Fruit fly (Drosophila melanogaster): Measurements from ENCODE around the gene CG32266.

Gene CG32266

dm6 chr3L:3763335-3763734 lies 27.3 kb upstream of the CG32266 start (continued):
- TF ChIP-seq sr (GFP tag; IDR thresholded peaks at IDR 0.05) (0 out of 3 replicates have a peak, but pooled peaks have one; percentile 2), lmd (GFP tag; IDR thresholded peaks at IDR 0.05) (no peak), danr (GFP tag; IDR thresholded peaks at IDR 0.05) (no peak), sd (tag; optimal IDR thresholded peaks at IDR 0.05) (no peak), tx (GFP tag; optimal IDR thresholded peaks at IDR 0.05) (no peak), exex (tag; optimal IDR thresholded peaks at IDR 0.05) (no peak), amos (GFP tag; IDR thresholded peaks at IDR 0.05; ENCODE audit: partially characterized antibody) (0 out of 2 replicates have a peak, but pooled peaks have one; percentile 4), CG8281 (tag; optimal IDR thresholded peaks at IDR 0.05) (no peak), crol (GFP tag; IDR thresholded peaks at IDR 0.05) (peak; percentile 66), abd-A (tag; optimal IDR thresholded peaks at IDR 0.05) (peak; percentile 88), HmgD (GFP tag; optimal IDR thresholded peaks at IDR 0.05) (no peak), CG3163 (GFP tag; optimal IDR thresholded peaks at IDR 0.05) (peak; percentile 42), Opbp (GFP tag; IDR thresholded peaks at IDR 0.05; ENCODE audit: partially characterized antibody) (no peak), Trl (optimal IDR thresholded peaks at IDR 0.05) (peak; percentile 41 to 69), Trl (GFP tag; optimal IDR thresholded peaks at IDR 0.05) (no peak), NK7.1 (GFP tag; optimal IDR thresholded peaks at IDR 0.05) (no peak), mld (GFP tag; IDR thresholded peaks at IDR 0.05; ENCODE audit: partially characterized antibody) (no peak), CG33557 (GFP tag; optimal IDR thresholded peaks at IDR 0.05) (no peak), CG11398 (GFP tag; optimal IDR thresholded peaks at IDR 0.05) (no peak), CG11085 (GFP tag; IDR thresholded peaks at IDR 0.05) (no peak), tll (GFP tag; optimal IDR thresholded peaks at IDR 0.05) (no peak), Med (GFP tag) (peak; percentile 71), Dek (tag; optimal IDR thresholded peaks at IDR 0.05) (no peak), psq (GFP tag; optimal IDR thresholded peaks at IDR 0.05) (no peak), nerfin-1 (tag; optimal IDR thresholded peaks at IDR 0.05) (no peak), CG7357 (GFP tag; IDR thresholded peaks at IDR 0.05) (no peak), ATbp (GFP tag; optimal IDR thresholded peaks at IDR 0.05) (no peak), B-H2 (GFP tag; optimal IDR thresholded peaks at IDR 0.05) (no peak), CG1024 (GFP tag; IDR thresholded peaks at IDR 0.05) (no peak), Sox100B (GFP tag; optimal IDR thresholded peaks at IDR 0.05) (no peak), ewg (GFP tag; optimal IDR thresholded peaks at IDR 0.05) (peak; percentile 25), usp (GFP tag; optimal IDR thresholded peaks at IDR 0.05) (no peak), fu2 (GFP tag; optimal IDR thresholded peaks at IDR 0.05) (no peak), Rfx (GFP tag; IDR thresholded peaks at IDR 0.05) (no peak), CG15479 (GFP tag; optimal IDR thresholded peaks at IDR 0.05) (no peak), Dip2 (GFP tag; IDR thresholded peaks at IDR 0.05) (no peak), CG8765 (GFP tag; IDR thresholded peaks at IDR 0.05) (no peak), kni (GFP tag; optimal IDR thresholded peaks at IDR 0.05) (no peak), Nf-YA (GFP tag; IDR thresholded peaks at IDR 0.05) (no peak), Gug (GFP tag; IDR thresholded peaks at IDR 0.05) (no peak), CG4424 (GFP tag; optimal IDR thresholded peaks at IDR 0.05) (no peak), CG6272 (GFP tag; IDR thresholded peaks at IDR 0.05) (no peak), croc (GFP tag; conservative IDR thresholded peaks at IDR 0.05) (no peak), zfh1 (GFP tag; IDR thresholded peaks at IDR 0.05) (no peak), CG32772 (GFP tag; IDR thresholded peaks at IDR 0.05) (peak; percentile 32; the same call in 1 of the 2 replicates), CG7372 (GFP tag; IDR thresholded peaks at IDR 0.05) (peak; percentile 88), CG12391 (tag; optimal IDR thresholded peaks at IDR 0.05) (no peak), nau (GFP tag; optimal IDR thresholded peaks at IDR 0.05) (no peak)

All from whole organism, embryonic.